Worm (Caenorhabditis elegans): ENCODE results near the gene fbxc-50.

- TF ChIP-seq tbx-37 (GFP tag; conservative IDR thresholded peaks at IDR 0.05) (no peak), scrt-1 (GFP tag; IDR thresholded peaks at IDR 0.05) (no peak), tra-4 (tag; optimal IDR thresholded peaks at IDR 0.05) (no peak), pes-1 (GFP tag; IDR thresholded peaks at IDR 0.05) (no peak), ets-7 (tag; optimal IDR thresholded peaks at IDR 0.05) (no peak), flt-1 (GFP tag; IDR thresholded peaks at IDR 0.05) (no peak), ama-1 (optimal IDR thresholded peaks at IDR 0.05) (no peak), hmbx-1 (tag; optimal IDR thresholded peaks at IDR 0.05) (no peak)
These were observed 34.0 kb downstream of the fbxc-50 start, which contains the start of gene ZC239.4 for ce11 chrII:3213898-3214297.
